Worm (Caenorhabditis elegans) whole organism, L4 larva: ENCODE results near the gene skr-21.

Experiments used
- F44E2.7 ChIP-seq: fragments of 200-800 bp; sonication (Bioruptor generic); IDR thresholded peaks from 2 replicates; pipeline ENCODE4 v2.1.2; 2022; ENCODE audit warnings: missing genetic modification characterization, missing compliant biosample characterization
- T20F7.1 ChIP-seq: fragments of 200-800 bp; sonication (Bioruptor generic); optimal IDR thresholded peaks from 2 replicates; lab custom pipeline; 2018; ENCODE audit warnings: mild to moderate bottlenecking, missing genetic modification characterization, missing compliant biosample characterization
- aha-1 ChIP-seq: fragments of 150-350 bp; peaks from one replicate; lab custom pipeline; 2014; ENCODE audit warnings: missing biosample characterization, missing genetic modification characterization
- ceh-20 ChIP-seq: fragments of 200-800 bp; sonication (Bioruptor generic); IDR thresholded peaks from 2 replicates; pipeline ENCODE4 v1.3.6; 2022; ENCODE audit warnings: missing genetic modification reagents, missing genetic modification characterization, missing compliant biosample characterization
- ces-1 ChIP-seq: fragments of 150-350 bp; sonication (generic microtip); optimal IDR thresholded peaks from 4 replicates; lab custom pipeline; 2014; ENCODE audit warnings: missing biosample characterization, missing genetic modification reagents, missing genetic modification characterization
- ctbp-1 ChIP-seq: fragments of 200-800 bp; sonication (Bioruptor generic); IDR thresholded peaks from 2 replicates; pipeline ENCODE4 v1.3.6; 2022; ENCODE audit warnings: missing genetic modification reagents, missing genetic modification characterization, missing compliant biosample characterization
- daf-12 ChIP-seq: fragments of 150-350 bp; optimal IDR thresholded peaks from 2 replicates; lab custom pipeline; 2014; ENCODE audit warnings: missing biosample characterization, missing genetic modification reagents, missing genetic modification characterization
- daf-16 ChIP-seq, 3 experiments: sonication (generic microtip); optimal IDR thresholded peaks; 2 replicates each; lab custom pipeline; 2016 to 2017; ENCODE audit warnings: missing genetic modification characterization in 3 of 3, missing genetic modification reagents in 3 of 3, mild to moderate bottlenecking in 2 of 3, missing compliant biosample characterization in 2 of 3, missing biosample characterization in 1 of 3, moderate library complexity in 1 of 3
- dmd-6 ChIP-seq: fragments of 200-800 bp; sonication (Bioruptor generic); IDR thresholded peaks from 2 replicates; pipeline ENCODE4 v1.3.6; 2022; ENCODE audit warnings: missing genetic modification reagents, missing genetic modification characterization, missing compliant biosample characterization
- dve-1 ChIP-seq: sonication (generic microtip); optimal IDR thresholded peaks from 2 replicates; lab custom pipeline; 2017; ENCODE audit warnings: antibody characterized with exemption, mild to moderate bottlenecking, missing genetic modification characterization, missing compliant biosample characterization; ENCODE audit not compliant: insufficient read depth
- egl-43 ChIP-seq: fragments of 200-800 bp; sonication (Bioruptor generic); IDR thresholded peaks from 2 replicates; pipeline ENCODE4 v1.3.6; 2022; ENCODE audit warnings: missing genetic modification reagents, missing genetic modification characterization, missing compliant biosample characterization
- fos-1 ChIP-seq: fragments of 150-350 bp; optimal IDR thresholded peaks from 2 replicates; lab custom pipeline; 2014; ENCODE audit warnings: missing biosample characterization, missing genetic modification characterization
- hlh-11 ChIP-seq: fragments of 200-800 bp; sonication (Bioruptor generic); optimal IDR thresholded peaks from 2 replicates; lab custom pipeline; 2018; ENCODE audit warnings: mild to moderate bottlenecking, missing genetic modification characterization, missing compliant biosample characterization
- hlh-30 ChIP-seq: sonication (generic microtip); optimal IDR thresholded peaks from 2 replicates; lab custom pipeline; 2017; ENCODE audit warnings: antibody characterized with exemption, mild to moderate bottlenecking, missing genetic modification characterization, missing compliant biosample characterization; ENCODE audit not compliant: insufficient read depth
- hmg-1.1 ChIP-seq: fragments of 200-800 bp; sonication (Bioruptor generic); IDR thresholded peaks from 2 replicates; pipeline ENCODE4 v1.3.6; 2022; ENCODE audit warnings: missing genetic modification reagents, missing genetic modification characterization, missing compliant biosample characterization
- lim-7 ChIP-seq: fragments of 200-800 bp; sonication (Bioruptor generic); IDR thresholded peaks from 2 replicates; pipeline ENCODE4 v1.3.6; 2022; ENCODE audit warnings: missing genetic modification characterization, missing compliant biosample characterization
- lin-1 ChIP-seq: fragments of 200-800 bp; sonication (Bioruptor generic); IDR thresholded peaks from 2 replicates; pipeline ENCODE4 v1.3.6; 2022; ENCODE audit warnings: missing genetic modification reagents, missing genetic modification characterization, missing compliant biosample characterization
- lin-39 ChIP-seq: fragments of 150-350 bp; optimal IDR thresholded peaks from 2 replicates; lab custom pipeline; 2014; ENCODE audit warnings: missing biosample characterization, missing genetic modification reagents, missing genetic modification characterization
- lsy-2 ChIP-seq, 2 experiments: fragments of 150-350 bp in 1 of 2; sonication (generic microtip) in 1 of 2; optimal IDR thresholded peaks; 2 replicates each; lab custom pipeline; 2014 to 2017; ENCODE audit warnings: missing biosample characterization in 2 of 2, missing genetic modification characterization in 2 of 2
- madf-9 ChIP-seq: fragments of 200-800 bp; sonication (Bioruptor generic); conservative IDR thresholded peaks from 2 replicates; pipeline ENCODE4 v1.3.6; 2022; ENCODE audit warnings: missing genetic modification reagents, missing genetic modification characterization, missing compliant biosample characterization
- mdl-1 ChIP-seq, 2 experiments: fragments of 150-350 bp in 1 of 2; sonication (generic microtip) in 1 of 2; optimal IDR thresholded peaks; 2 replicates each; lab custom pipeline; 2014 to 2017; ENCODE audit warnings: missing biosample characterization in 2 of 2, missing genetic modification characterization in 2 of 2
- mes-2 ChIP-seq: sonication (generic microtip); optimal IDR thresholded peaks from 2 replicates; lab custom pipeline; 2016; ENCODE audit warnings: missing genotype, mild to moderate bottlenecking, missing genetic modification characterization, missing compliant biosample characterization; ENCODE audit not compliant: poor library complexity, severe bottlenecking
- mxl-3 ChIP-seq: fragments of 200-800 bp; sonication (Bioruptor generic); optimal IDR thresholded peaks from 2 replicates; lab custom pipeline; 2018; ENCODE audit warnings: mild to moderate bottlenecking, missing genetic modification characterization, missing compliant biosample characterization
- nhr-102 ChIP-seq: sonication (generic microtip); optimal IDR thresholded peaks from 2 replicates; lab custom pipeline; 2016; ENCODE audit warnings: mild to moderate bottlenecking, missing genetic modification characterization, moderate library complexity, missing compliant biosample characterization
- nhr-25 ChIP-seq: sonication (generic microtip); optimal IDR thresholded peaks from 2 replicates; lab custom pipeline; 2017; ENCODE audit warnings: missing genetic modification characterization, mild to moderate bottlenecking, missing compliant biosample characterization, antibody characterized with exemption, moderate library complexity, borderline replicate concordance; ENCODE audit not compliant: insufficient read depth
- nhr-28 ChIP-seq: fragments of 150-350 bp; optimal IDR thresholded peaks from 2 replicates; lab custom pipeline; 2014; ENCODE audit warnings: missing biosample characterization, missing genetic modification characterization
- nhr-41 ChIP-seq: fragments of 200-800 bp; sonication (Bioruptor generic); IDR thresholded peaks from 2 replicates; pipeline ENCODE4 v1.3.6; 2022; ENCODE audit warnings: missing genetic modification reagents, missing genetic modification characterization, missing compliant biosample characterization
- nhr-48 ChIP-seq: sonication (generic microtip); optimal IDR thresholded peaks from 2 replicates; lab custom pipeline; 2016; ENCODE audit warnings: mild to moderate bottlenecking, missing genetic modification characterization, missing compliant biosample characterization
- nhr-6 ChIP-seq: fragments of 150-350 bp; optimal IDR thresholded peaks from 2 replicates; lab custom pipeline; 2014; ENCODE audit warnings: missing biosample characterization, missing genetic modification characterization
- nhr-77 ChIP-seq: fragments of 150-350 bp; optimal IDR thresholded peaks from 2 replicates; lab custom pipeline; 2014; ENCODE audit warnings: missing biosample characterization, missing genetic modification characterization
- pha-4 ChIP-seq, 2 experiments: fragments of 150-350 bp in 1 of 2; fragments of 200-800 bp in 1 of 2; sonication (Bioruptor generic) in 1 of 2; IDR thresholded peaks in 1 of 2; optimal IDR thresholded peaks in 1 of 2; 2 replicates each; pipeline versions ENCODE4 v1.3.6 to Lab custom; 2014 to 2022; ENCODE audit warnings: missing genetic modification characterization in 2 of 2, missing genetic modification reagents in 2 of 2, missing biosample characterization in 1 of 2, missing compliant biosample characterization in 1 of 2
- php-3 ChIP-seq: fragments of 200-800 bp; sonication (Bioruptor generic); IDR thresholded peaks from 2 replicates; pipeline ENCODE4 v1.3.6; 2022; ENCODE audit warnings: missing genetic modification reagents, missing genetic modification characterization, missing compliant biosample characterization
- pqm-1 ChIP-seq: sonication (generic microtip); optimal IDR thresholded peaks from 2 replicates; lab custom pipeline; 2017; ENCODE audit warnings: missing biosample characterization, missing genetic modification characterization
- set-16 ChIP-seq: fragments of 200-800 bp; sonication (Bioruptor generic); IDR thresholded peaks from 2 replicates; pipeline ENCODE4 v1.3.6; 2022; ENCODE audit warnings: missing genetic modification reagents, missing genetic modification characterization, missing compliant biosample characterization
- skn-1 ChIP-seq: fragments of 150-350 bp; optimal IDR thresholded peaks from 2 replicates; lab custom pipeline; 2014; ENCODE audit warnings: missing biosample characterization, missing genetic modification characterization
- snpc-1.2 ChIP-seq: fragments of 200-800 bp; sonication (Bioruptor generic); IDR thresholded peaks from 2 replicates; pipeline ENCODE4 v1.3.6; 2022; ENCODE audit warnings: missing genetic modification reagents, missing genetic modification characterization, missing compliant biosample characterization
- snpc-4 ChIP-seq: fragments of 150-350 bp; optimal IDR thresholded peaks from 2 replicates; lab custom pipeline; 2014; ENCODE audit warnings: missing biosample characterization, missing genetic modification characterization
- spr-1 ChIP-seq: sonication (generic microtip); optimal IDR thresholded peaks from 2 replicates; lab custom pipeline; 2016; ENCODE audit warnings: mild to moderate bottlenecking, missing genetic modification characterization, missing compliant biosample characterization
- tra-1 ChIP-seq: fragments of 200-800 bp; sonication (Bioruptor generic); IDR thresholded peaks from 2 replicates; pipeline ENCODE4 v1.3.6; 2022; ENCODE audit warnings: missing genetic modification reagents, missing genetic modification characterization, missing compliant biosample characterization
- unc-62 ChIP-seq, 3 experiments: fragments of 150-350 bp in 1 of 3; sonication (generic microtip); optimal IDR thresholded peaks in 2 of 3; peaks in 1 of 3; 1 replicate in 1 of 3; 2 replicates in 2 of 3; lab custom pipeline; 2014 to 2017; ENCODE audit warnings: missing biosample characterization in 3 of 3, missing genetic modification characterization in 3 of 3, missing genetic modification reagents in 3 of 3, missing genotype in 1 of 3
- zip-11 ChIP-seq: fragments of 200-800 bp; sonication (Bioruptor generic); IDR thresholded peaks from 2 replicates; pipeline ENCODE4 v1.3.6; 2022; ENCODE audit warnings: missing genetic modification characterization, missing compliant biosample characterization
- zip-2 ChIP-seq: fragments of 150-350 bp; optimal IDR thresholded peaks from 2 replicates; lab custom pipeline; 2014; ENCODE audit warnings: missing biosample characterization, missing genetic modification characterization

The skr-21 gene

ce11 chrX:13257577-13257976 is 31.1 kb upstream of the skr-21 start, which contains the start of gene K08H2.10:
Gene K08H2.10 (plus strand): TSS chrX:13257806.
- TF ChIP-seq skn-1 (tag; lab: Kevin White, UChicago) = no peak
- peak; percentile 94 for TF ChIP-seq dmd-6 (GFP tag; lab: Robert Waterston, UW)
- peak; percentile 72; the same call in 1 of the 2 replicates for TF ChIP-seq ceh-20 (GFP tag; lab: Robert Waterston, UW)
- TF ChIP-seq lin-39 (tag; lab: Kevin White, UChicago) = no peak
- peak; percentile 100 for TF ChIP-seq php-3 (GFP tag; lab: Robert Waterston, UW)
- TF ChIP-seq unc-62 (GFP tag; optimal IDR thresholded peaks at IDR 0.05 in 1 of 2; lab: Kevin White, UChicago) = peak in 1 of 2 experiments; percentile 82
- TF ChIP-seq unc-62 (tag; optimal IDR thresholded peaks at IDR 0.05; lab: Kevin White, UChicago) = no peak
- TF ChIP-seq hlh-11 (tag; lab: Kevin White, UChicago) = peak; percentile 81
- no peak for TF ChIP-seq snpc-1.2
- 0 out of 2 replicates have a peak, but pooled peaks have one; percentile 31 for TF ChIP-seq lin-1 (GFP tag; lab: Robert Waterston, UW)
- no peak for TF ChIP-seq madf-9
- TF ChIP-seq nhr-25 (tag; lab: Kevin White, UChicago) = no peak
- TF ChIP-seq dve-1 (tag; lab: Kevin White, UChicago) = peak; percentile 55
- TF ChIP-seq nhr-77 (tag; lab: Kevin White, UChicago) = peak; percentile 35
- peak; percentile 88 for TF ChIP-seq pqm-1 (tag; lab: Kevin White, UChicago)
- TF ChIP-seq daf-16 (GFP tag; optimal IDR thresholded peaks at IDR 0.05; lab: Kevin White, UChicago) = peak in 1 of 2 experiments; percentile 28
- TF ChIP-seq daf-16 (tag; optimal IDR thresholded peaks at IDR 0.05; lab: Kevin White, UChicago) = peak; percentile 39
- TF ChIP-seq lsy-2 (tag; optimal IDR thresholded peaks at IDR 0.05; lab: Kevin White, UChicago) = no peak
- peak; percentile 44; the same call in 1 of the 2 replicates for TF ChIP-seq nhr-41 (GFP tag; lab: Robert Waterston, UW)
- TF ChIP-seq hmg-1.1 (GFP tag; lab: Robert Waterston, UW) = 0 out of 2 replicates have a peak, but pooled peaks have one; percentile 16
- no peak for TF ChIP-seq daf-12 (tag; lab: Kevin White, UChicago)
- TF ChIP-seq F44E2.7 = no peak
- peak; percentile 7 for TF ChIP-seq nhr-48
- no peak for TF ChIP-seq set-16
- TF ChIP-seq nhr-28 (tag; lab: Kevin White, UChicago) = peak; percentile 66
- TF ChIP-seq tra-1 (GFP tag; lab: Robert Waterston, UW) = peak; percentile 98

- TF ChIP-seq aha-1 (tag; lab: Kevin White, UChicago) (peak; percentile 58), mdl-1 (tag; optimal IDR thresholded peaks at IDR 0.05; lab: Kevin White, UChicago) (peak in 1 of 2 experiments; percentile 22), mxl-3 (peak; percentile 23), unc-62 (GFP tag; optimal IDR thresholded peaks at IDR 0.05 in 1 of 2; lab: Kevin White, UChicago) (peak in 1 of 2 experiments; percentile 89), unc-62 (tag; optimal IDR thresholded peaks at IDR 0.05; lab: Kevin White, UChicago) (no peak), dmd-6 (GFP tag; lab: Robert Waterston, UW) (peak; percentile 24), hlh-30 (tag; lab: Kevin White, UChicago) (peak; percentile 28), snpc-4 (tag; lab: Kevin White, UChicago) (no peak), spr-1 (no peak), mes-2 (tag; lab: Kevin White, UChicago) (peak; percentile 19)
- TF ChIP-seq, all 104 proteins: peak for 7
Measured at ce11 chrX:13251914-13252434, 25.5 kb upstream of the skr-21 start, which contains the start of gene nhr-32. Gene nhr-32 (plus strand): TSS chrX:13251964.

ce11 chrX:13251354-13251843 is 24.9 kb upstream of the skr-21 start:
- TF ChIP-seq lin-1 (GFP tag; lab: Robert Waterston, UW) (peak; percentile 70; the same call in 1 of the 2 replicates), nhr-6 (tag; lab: Kevin White, UChicago) (peak; percentile 61), ctbp-1 (GFP tag; lab: Robert Waterston, UW) (0 out of 2 replicates have a peak, but pooled peaks have one; percentile 46), egl-43 (no peak), nhr-102 (no peak), aha-1 (tag; lab: Kevin White, UChicago) (peak; percentile 50), fos-1 (tag; lab: Kevin White, UChicago) (no peak), daf-16 (GFP tag; optimal IDR thresholded peaks at IDR 0.05; lab: Kevin White, UChicago) (peak in 1 of 2 experiments; percentile 57), daf-16 (tag; optimal IDR thresholded peaks at IDR 0.05; lab: Kevin White, UChicago) (peak; percentile 77), lim-7 (GFP tag; lab: Robert Waterston, UW) (no peak), daf-12 (tag; lab: Kevin White, UChicago) (no peak), hlh-30 (tag; lab: Kevin White, UChicago) (peak; percentile 93), nhr-48 (peak; percentile 22), zip-11 (GFP tag; lab: Robert Waterston, UW) (no peak), nhr-41 (GFP tag; lab: Robert Waterston, UW) (no peak), T20F7.1 (no peak), zip-2 (tag; lab: Kevin White, UChicago) (no peak), ces-1 (no peak), mes-2 (tag; lab: Kevin White, UChicago) (peak; percentile 68), pha-4 (GFP tag; IDR thresholded peaks at IDR 0.05; lab: Robert Waterston, UW) (no peak), pha-4 (tag; optimal IDR thresholded peaks at IDR 0.05; lab: Kevin White, UChicago) (peak; percentile 49)
